Worm (Caenorhabditis elegans) whole organism, L2 larva: ENCODE data around the gene phf-32.

Experiments used
- R02D3.7 ChIP-seq: fragments of 150-350 bp; optimal IDR thresholded peaks from 2 replicates; lab custom pipeline; 2014; ENCODE audit warnings: missing biosample characterization, missing genetic modification characterization
- ceh-82 ChIP-seq: fragments of 150-350 bp; optimal IDR thresholded peaks from 2 replicates; lab custom pipeline; 2014; ENCODE audit warnings: missing biosample characterization, missing genetic modification characterization
- dmd-4 ChIP-seq: sonication (generic microtip); optimal IDR thresholded peaks from 2 replicates; lab custom pipeline; 2017; ENCODE audit warnings: missing biosample characterization, missing genetic modification characterization
- egl-27 ChIP-seq: sonication (generic microtip); optimal IDR thresholded peaks from 3 replicates; lab custom pipeline; 2017; ENCODE audit warnings: missing biosample characterization, missing genetic modification reagents, missing genetic modification characterization
- fos-1 ChIP-seq: fragments of 150-350 bp; optimal IDR thresholded peaks from 2 replicates; lab custom pipeline; 2014; ENCODE audit warnings: missing biosample characterization, missing genetic modification characterization
- gmeb-1 ChIP-seq: fragments of 150-350 bp; optimal IDR thresholded peaks from 2 replicates; lab custom pipeline; 2014; ENCODE audit warnings: missing biosample characterization, missing genetic modification characterization
- nhr-6 ChIP-seq: fragments of 150-350 bp; optimal IDR thresholded peaks from 2 replicates; lab custom pipeline; 2014; ENCODE audit warnings: missing biosample characterization, missing genetic modification characterization
- snpc-4 ChIP-seq: fragments of 150-350 bp; optimal IDR thresholded peaks from 2 replicates; lab custom pipeline; 2014; ENCODE audit warnings: missing biosample characterization, missing genetic modification characterization

DNA sequence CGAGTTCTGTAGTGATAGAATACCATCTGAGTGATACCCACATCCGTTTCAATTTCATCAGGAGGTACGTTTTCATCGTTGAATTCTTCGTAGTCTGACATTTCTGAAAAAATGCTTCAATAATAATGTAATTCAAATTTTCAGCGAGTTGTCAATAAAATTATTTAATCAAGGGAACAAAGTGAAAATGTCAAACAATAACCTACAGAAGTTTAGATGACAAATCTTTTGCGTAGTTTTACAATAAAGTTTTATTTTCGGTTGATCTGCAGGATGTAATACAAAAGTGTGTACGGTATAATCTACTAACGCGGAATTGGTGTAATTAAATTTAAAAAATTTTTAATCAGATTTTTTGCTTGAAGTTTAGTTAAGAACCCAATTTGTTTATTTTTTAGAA lies 18.4 kb upstream of the phf-32 start, which contains the start of gene C04B4.5:
- TF ChIP-seq dmd-4 (tag; lab: Kevin White, UChicago), result no peak
- no peak for TF ChIP-seq snpc-4
- TF ChIP-seq fos-1 (tag; lab: Kevin White, UChicago), result no peak
- no peak for TF ChIP-seq nhr-6
- no peak for TF ChIP-seq egl-27 (tag; lab: Kevin White, UChicago)
- no peak for TF ChIP-seq R02D3.7 (tag; lab: Kevin White, UChicago)
- TF ChIP-seq ceh-82 (tag; lab: Kevin White, UChicago), result no peak
- TF ChIP-seq gmeb-1, result no peak
